Fruit fly (Drosophila melanogaster) whole organism, embryonic: Measurements from ENCODE around the gene spg.

ENCODE experiments used
- BtbVII ChIP-seq: fragments of 200-800 bp; sonication (Bioruptor generic); optimal IDR thresholded peaks from 3 replicates; lab custom pipeline; 2017; ENCODE audit warnings: missing biosample characterization, mild to moderate bottlenecking, missing genetic modification characterization
- CG11247 ChIP-seq: fragments of 200-800 bp; sonication (Bioruptor generic); IDR thresholded peaks from 2 replicates; pipeline ENCODE4 v1.3.6; 2022; ENCODE audit warnings: missing biosample characterization, missing genetic modification characterization
- CG14014 ChIP-seq: fragments of 200-800 bp; sonication (Bioruptor generic); IDR thresholded peaks from 2 replicates; pipeline ENCODE4 v1.3.6; 2022; ENCODE audit warnings: missing biosample characterization, missing genetic modification characterization
- CG14710 ChIP-seq: fragments of 200-800 bp; sonication (Bioruptor generic); optimal IDR thresholded peaks from 3 replicates; lab custom pipeline; 2019; ENCODE audit warnings: missing biosample characterization, mild to moderate bottlenecking, missing genetic modification characterization, moderate library complexity
- CG15073 ChIP-seq: fragments of 200-800 bp; sonication (Bioruptor generic); optimal IDR thresholded peaks from 2 replicates; lab custom pipeline; 2016; ENCODE audit warnings: missing biosample characterization, missing genetic modification characterization
- CG1603 ChIP-seq: fragments of 200-800 bp; sonication (Bioruptor generic); optimal IDR thresholded peaks from 2 replicates; lab custom pipeline; 2019; ENCODE audit warnings: missing biosample characterization, mild to moderate bottlenecking, missing genetic modification characterization, moderate library complexity
- CG17186 ChIP-seq: fragments of 200-800 bp; sonication (Bioruptor generic); optimal IDR thresholded peaks from 3 replicates; lab custom pipeline; 2017; ENCODE audit warnings: missing biosample characterization, missing genetic modification reagents, missing genetic modification characterization
- CG17328 ChIP-seq: fragments of 200-800 bp; sonication (Bioruptor generic); IDR thresholded peaks from 2 replicates; pipeline ENCODE4 v1.3.6; 2022; ENCODE audit warnings: missing biosample characterization, missing genetic modification characterization
- CG2116 ChIP-seq: fragments of 200-800 bp; sonication (Bioruptor generic); optimal IDR thresholded peaks from 3 replicates; lab custom pipeline; 2018; ENCODE audit warnings: missing biosample characterization, mild to moderate bottlenecking, missing genetic modification characterization
- CG30403 ChIP-seq: fragments of 200-800 bp; sonication (Bioruptor generic); optimal IDR thresholded peaks from 3 replicates; lab custom pipeline; 2016; ENCODE audit warnings: missing biosample characterization, missing genetic modification characterization
- CG32532 ChIP-seq: fragments of 200-800 bp; sonication (Bioruptor generic); IDR thresholded peaks from 2 replicates; pipeline ENCODE4 v1.3.6; 2022; ENCODE audit warnings: missing biosample characterization, missing genetic modification characterization
- CG33213 ChIP-seq: fragments of 200-800 bp; sonication (Bioruptor generic); optimal IDR thresholded peaks from 3 replicates; lab custom pipeline; 2016; ENCODE audit warnings: missing biosample characterization, missing genetic modification characterization
- CG3838 ChIP-seq: fragments of 200-800 bp; sonication (Bioruptor generic); optimal IDR thresholded peaks from 3 replicates; lab custom pipeline; 2016; ENCODE audit warnings: missing biosample characterization, missing genetic modification characterization
- CG3847 ChIP-seq: fragments of 200-800 bp; sonication (Bioruptor generic); IDR thresholded peaks from 2 replicates; pipeline ENCODE4 v1.3.6; 2022; ENCODE audit warnings: missing biosample characterization, missing genetic modification characterization
- CG5245 ChIP-seq: fragments of 200-800 bp; sonication (Bioruptor generic); optimal IDR thresholded peaks from 3 replicates; lab custom pipeline; 2016; ENCODE audit warnings: missing biosample characterization, missing genetic modification characterization
- CG6272 ChIP-seq: fragments of 200-800 bp; sonication (Bioruptor generic); IDR thresholded peaks from 2 replicates; pipeline ENCODE4 v1.3.6; 2022; ENCODE audit warnings: missing biosample characterization, missing genetic modification characterization
- CG7372 ChIP-seq: fragments of 200-800 bp; sonication (Bioruptor generic); IDR thresholded peaks from 2 replicates; pipeline ENCODE4 v1.3.6; 2022; ENCODE audit warnings: missing biosample characterization, missing genetic modification characterization
- CG8388 ChIP-seq: fragments of 200-800 bp; sonication (Bioruptor generic); optimal IDR thresholded peaks from 2 replicates; lab custom pipeline; 2019; ENCODE audit warnings: missing biosample characterization, mild to moderate bottlenecking, missing genetic modification characterization, moderate library complexity
- Dip3 ChIP-seq: fragments of 200-800 bp; sonication (Bioruptor generic); optimal IDR thresholded peaks from 3 replicates; lab custom pipeline; 2016; ENCODE audit warnings: missing biosample characterization, missing genetic modification characterization
- Dp ChIP-seq: fragments of 200-800 bp; sonication (Bioruptor generic); optimal IDR thresholded peaks from 2 replicates; lab custom pipeline; 2018; ENCODE audit warnings: missing biosample characterization, mild to moderate bottlenecking, missing genetic modification characterization, moderate library complexity
- Ets65A ChIP-seq: fragments of 200-800 bp; sonication (Bioruptor generic); peaks from one replicate; lab custom pipeline; 2016; ENCODE audit warnings: missing biosample characterization, missing genetic modification characterization
- Gug ChIP-seq: fragments of 200-800 bp; sonication (Bioruptor generic); IDR thresholded peaks from 4 replicates; pipeline ENCODE4 v1.3.6; 2022; ENCODE audit warnings: missing biosample characterization, missing genetic modification characterization
- Hmr ChIP-seq: fragments of 200-800 bp; sonication (Bioruptor generic); optimal IDR thresholded peaks from 3 replicates; lab custom pipeline; 2017; ENCODE audit warnings: mild to moderate bottlenecking, missing biosample characterization, missing genetic modification reagents, missing genetic modification characterization
- Max ChIP-seq: fragments of 200-800 bp; sonication (Bioruptor generic); optimal IDR thresholded peaks from 2 replicates; lab custom pipeline; 2016; ENCODE audit warnings: missing biosample characterization, mild to moderate bottlenecking, missing genetic modification characterization
- Mes4 ChIP-seq: fragments of 200-800 bp; sonication (Bioruptor generic); optimal IDR thresholded peaks from 2 replicates; lab custom pipeline; 2016; ENCODE audit warnings: missing biosample characterization, missing genetic modification characterization
- Nf-YA ChIP-seq: fragments of 200-800 bp; sonication (Bioruptor generic); IDR thresholded peaks from 2 replicates; pipeline ENCODE4 v1.3.6; 2022; ENCODE audit warnings: missing biosample characterization, missing genetic modification characterization
- Scr ChIP-seq: fragments of 200-800 bp; sonication (Bioruptor generic); IDR thresholded peaks from 2 replicates; pipeline ENCODE4 v1.3.6; 2022; ENCODE audit warnings: missing biosample characterization, missing genetic modification characterization; ENCODE audit not compliant: partially characterized antibody
- amos ChIP-seq: fragments of 200-800 bp; sonication (Bioruptor generic); IDR thresholded peaks from 2 replicates; pipeline ENCODE4 v1.3.6; 2022; ENCODE audit warnings: missing biosample characterization, missing genetic modification characterization; ENCODE audit not compliant: partially characterized antibody
- ase ChIP-seq: fragments of 200-800 bp; sonication (Bioruptor generic); IDR thresholded peaks from 3 replicates; pipeline ENCODE4 v1.3.6; 2022; ENCODE audit warnings: missing biosample characterization, missing genetic modification characterization
- ash1 ChIP-seq: fragments of 200-800 bp; sonication (Bioruptor generic); optimal IDR thresholded peaks from 2 replicates; lab custom pipeline; 2018; ENCODE audit warnings: missing biosample characterization, mild to moderate bottlenecking, missing genetic modification characterization
- az2 ChIP-seq: fragments of 200-800 bp; sonication (Bioruptor generic); optimal IDR thresholded peaks from 3 replicates; lab custom pipeline; 2016; ENCODE audit warnings: missing biosample characterization, missing genetic modification characterization
- bsh ChIP-seq, 2 experiments: fragments of 200-800 bp; sonication (Bioruptor generic); optimal IDR thresholded peaks; 2 replicates each; lab custom pipeline; 2017 to 2018; ENCODE audit warnings: mild to moderate bottlenecking in 2 of 2, missing biosample characterization in 2 of 2, missing genetic modification characterization in 2 of 2, moderate library complexity in 1 of 2
- cas ChIP-seq: fragments of 200-800 bp; sonication (Bioruptor generic); IDR thresholded peaks from 2 replicates; pipeline ENCODE4 v1.3.6; 2022; ENCODE audit warnings: missing biosample characterization, missing genetic modification characterization
- ci ChIP-seq: fragments of 200-800 bp; sonication (Bioruptor generic); IDR thresholded peaks from 3 replicates; pipeline ENCODE4 v1.3.6; 2022; ENCODE audit warnings: missing biosample characterization, missing genetic modification characterization
- dmrt99B ChIP-seq: fragments of 200-800 bp; sonication (Bioruptor generic); optimal IDR thresholded peaks from 2 replicates; lab custom pipeline; 2018; ENCODE audit warnings: missing biosample characterization, mild to moderate bottlenecking, missing genetic modification characterization, moderate library complexity
- dpn ChIP-seq, 2 experiments: fragments of 200-800 bp; sonication (Bioruptor generic); optimal IDR thresholded peaks; 3 replicates each; lab custom pipeline; 2016; ENCODE audit warnings: missing biosample characterization in 2 of 2, missing genetic modification characterization in 2 of 2
- esg ChIP-seq: fragments of 200-800 bp; sonication (Bioruptor generic); conservative IDR thresholded peaks from 2 replicates; pipeline ENCODE4 v1.3.6; 2022; ENCODE audit warnings: missing biosample characterization, missing genetic modification characterization
- fd96Cb ChIP-seq: fragments of 200-800 bp; sonication (Bioruptor generic); optimal IDR thresholded peaks from 2 replicates; lab custom pipeline; 2018; ENCODE audit warnings: missing biosample characterization, mild to moderate bottlenecking, missing genetic modification characterization, moderate library complexity
- gce ChIP-seq: fragments of 200-800 bp; sonication (Bioruptor generic); IDR thresholded peaks from 3 replicates; pipeline ENCODE4 v1.3.6; 2022; ENCODE audit warnings: missing biosample characterization, missing genetic modification characterization
- hkb ChIP-seq, 2 experiments: fragments of 200-800 bp in 1 of 2; fragments of >200 bp in 1 of 2; sonication (Bioruptor generic) in 1 of 2; IDR thresholded peaks in 1 of 2; optimal IDR thresholded peaks in 1 of 2; 2 replicates each; pipeline versions ENCODE4 v1.3.6 to Lab custom; 2017 to 2022; ENCODE audit warnings: missing biosample characterization in 1 of 2, missing genetic modification characterization in 1 of 2
- mld ChIP-seq: fragments of 200-800 bp; sonication (Bioruptor generic); IDR thresholded peaks from 3 replicates; pipeline ENCODE4 v1.3.6; 2022; ENCODE audit warnings: missing biosample characterization, missing genetic modification characterization; ENCODE audit not compliant: partially characterized antibody
- row ChIP-seq: fragments of 200-800 bp; sonication (Bioruptor generic); IDR thresholded peaks from 3 replicates; pipeline ENCODE4 v1.3.6; 2022; ENCODE audit warnings: missing biosample characterization, missing genetic modification characterization
- scrt ChIP-seq: fragments of 200-800 bp; sonication (Bioruptor generic); optimal IDR thresholded peaks from 2 replicates; lab custom pipeline; 2018; ENCODE audit warnings: missing biosample characterization, mild to moderate bottlenecking, missing genetic modification characterization, moderate library complexity
- sens ChIP-seq: fragments of 200-800 bp; sonication (Bioruptor generic); peaks from one replicate; lab custom pipeline; 2016; ENCODE audit warnings: missing biosample characterization, missing genetic modification characterization
- sim ChIP-seq: fragments of 200-800 bp; sonication (Bioruptor generic); IDR thresholded peaks from 2 replicates; pipeline ENCODE4 v1.3.6; 2022; ENCODE audit warnings: missing biosample characterization, missing genetic modification characterization
- vnd ChIP-seq: fragments of 200-800 bp; sonication (Bioruptor generic); IDR thresholded peaks from 3 replicates; pipeline ENCODE4 v1.3.6; 2022; ENCODE audit warnings: missing biosample characterization, missing genetic modification characterization; ENCODE audit not compliant: partially characterized antibody
- vvl ChIP-seq: fragments of 200-800 bp; sonication (Bioruptor generic); IDR thresholded peaks from 2 replicates; pipeline ENCODE4 v1.3.6; 2022; ENCODE audit warnings: missing biosample characterization, missing genetic modification characterization
- zfh1 ChIP-seq: fragments of 200-800 bp; sonication (Bioruptor generic); IDR thresholded peaks from 3 replicates; pipeline ENCODE4 v1.3.6; 2022; ENCODE audit warnings: missing biosample characterization, missing genetic modification characterization

spg gene

dm6 chr3R:28811677-28812465 lies 33.2 kb upstream of the spg start, which contains the start of gene Prp39 (continued):
- peak; percentile 84 for TF ChIP-seq Ets65A (GFP tag; lab: Kevin White, UChicago)
- peak; percentile 56; the same call in 2 of the 3 replicates for TF ChIP-seq ci (GFP tag; lab: Robert Waterston, UW)
- peak; percentile 22; the same call in 1 of the 3 replicates for TF ChIP-seq ase (GFP tag; lab: Robert Waterston, UW)
- 0 out of 3 replicates have a peak, but pooled peaks have one; percentile 38 for TF ChIP-seq zfh1
- TF ChIP-seq sim (GFP tag; lab: Robert Waterston, UW), result no peak
- TF ChIP-seq CG8388 (GFP tag; lab: Kevin White, UChicago), result peak; percentile 10
- 0 out of 2 replicates have a peak, but pooled peaks have one; percentile 16 for TF ChIP-seq Nf-YA
- peak; percentile 46; the same call in 1 of the 2 replicates for TF ChIP-seq CG14014 (GFP tag; lab: Robert Waterston, UW)
- TF ChIP-seq sens, result peak; percentile 64
- TF ChIP-seq dmrt99B, result no peak
- peak; percentile 14 for TF ChIP-seq CG17186 (GFP tag; lab: Kevin White, UChicago)
- no peak for TF ChIP-seq CG5245 (GFP tag; lab: Kevin White, UChicago)
- TF ChIP-seq dpn (GFP tag; optimal IDR thresholded peaks at IDR 0.05; lab: Kevin White, UChicago), result peak in 1 of 2 experiments; percentile 50
- TF ChIP-seq CG3838, result no peak
- peak; percentile 23 for TF ChIP-seq CG30403 (GFP tag; lab: Kevin White, UChicago)
- 0 out of 2 replicates have a peak, but pooled peaks have one; percentile 9 for TF ChIP-seq CG6272 (GFP tag; lab: Robert Waterston, UW)
- no peak for TF ChIP-seq Dip3
- TF ChIP-seq CG11247 (GFP tag; lab: Robert Waterston, UW), result 0 out of 2 replicates have a peak, but pooled peaks have one; percentile 15
- TF ChIP-seq Scr (GFP tag; lab: Robert Waterston, UW), result peak; percentile 80
- peak; percentile 28; the same call in 1 of the 2 replicates for TF ChIP-seq CG3847 (GFP tag; lab: Robert Waterston, UW)
- TF ChIP-seq CG33213 (GFP tag; lab: Kevin White, UChicago), result no peak
- TF ChIP-seq Gug (GFP tag; lab: Robert Waterston, UW), result peak; percentile 39; the same call in 2 of the 4 replicates
- TF ChIP-seq Dp (GFP tag; lab: Kevin White, UChicago), result peak; percentile 23
- peak; percentile 22 for TF ChIP-seq Max (GFP tag; lab: Kevin White, UChicago)
- TF ChIP-seq BtbVII, result no peak
- TF ChIP-seq gce (GFP tag; lab: Robert Waterston, UW), result no peak
- no peak for TF ChIP-seq Mes4 (GFP tag; lab: Kevin White, UChicago)
- TF ChIP-seq CG2116 (GFP tag; lab: Kevin White, UChicago), result peak; percentile 58
- TF ChIP-seq cas (GFP tag; lab: Robert Waterston, UW), result no peak
- TF ChIP-seq scrt (GFP tag; lab: Kevin White, UChicago), result no peak
- TF ChIP-seq bsh (GFP tag; optimal IDR thresholded peaks at IDR 0.05; lab: Kevin White, UChicago), result peak in 1 of 2 experiments; percentile 32
- peak; percentile 62 for TF ChIP-seq vnd (GFP tag; lab: Robert Waterston, UW)
- TF ChIP-seq amos (GFP tag; lab: Robert Waterston, UW), result peak; percentile 72
- peak; percentile 11 for TF ChIP-seq az2 (GFP tag; lab: Kevin White, UChicago)
- TF ChIP-seq esg (GFP tag; lab: Robert Waterston, UW), result 0 out of 2 replicates have a peak, but pooled peaks have one; percentile 20
- TF ChIP-seq CG1603, result peak; percentile 71
- peak; percentile 63; the same call in 2 of the 3 replicates for TF ChIP-seq mld
- no peak for TF ChIP-seq CG15073 (GFP tag; lab: Kevin White, UChicago)
- peak; percentile 49; the same call in 1 of the 2 replicates for TF ChIP-seq CG32532
- TF ChIP-seq CG7372, result peak; percentile 21; the same call in 1 of the 2 replicates
- TF ChIP-seq ash1, result no peak
- TF ChIP-seq vvl (GFP tag; lab: Robert Waterston, UW), result peak; percentile 77
- no peak for TF ChIP-seq fd96Cb (tag; lab: Kevin White, UChicago)
- TF ChIP-seq row (GFP tag; lab: Robert Waterston, UW), result peak; percentile 81
- TF ChIP-seq Hmr (GFP tag; lab: Kevin White, UChicago), result no peak
- no peak for TF ChIP-seq hkb (optimal IDR thresholded peaks at IDR 0.05; lab: Kevin White, UChicago)
- peak; percentile 42; the same call in 1 of the 2 replicates for TF ChIP-seq hkb (GFP tag; IDR thresholded peaks at IDR 0.05; lab: Robert Waterston, UW)
- TF ChIP-seq CG17328 (GFP tag; lab: Robert Waterston, UW), result peak; percentile 38; the same call in 1 of the 2 replicates
- TF ChIP-seq CG14710, result peak; percentile 30
